Worm (Caenorhabditis elegans): Measurements from ENCODE around the gene F10E9.5.

The F10E9.5 gene

ce11 chrIII:8319100-8319499 is 11.7 kb downstream of the F10E9.5 start, which contains the start of gene F10E9.11:
TSS of gene F10E9.11 (minus strand) at chrIII:8319260.
- TF ChIP-seq ceh-9 (tag; optimal IDR thresholded peaks at IDR 0.05) = no peak
- TF ChIP-seq mdl-1 (tag; optimal IDR thresholded peaks at IDR 0.05) = no peak
- TF ChIP-seq fkh-10 (GFP tag; optimal IDR thresholded peaks at IDR 0.05) = no peak
- TF ChIP-seq nfya-1 (tag; optimal IDR thresholded peaks at IDR 0.05; ENCODE audit: insufficient read depth) = peak; percentile 86
- TF ChIP-seq R02D3.7 (tag; optimal IDR thresholded peaks at IDR 0.05) = peak; percentile 55
- TF ChIP-seq nhr-23 (tag; optimal IDR thresholded peaks at IDR 0.05) = peak; percentile 84
- peak; percentile 83 for TF ChIP-seq nhr-43 (tag; optimal IDR thresholded peaks at IDR 0.05; ENCODE audit: poor library complexity, severe bottlenecking)
- TF ChIP-seq pha-4 (tag; optimal IDR thresholded peaks at IDR 0.05) = peak; percentile 84
- TF ChIP-seq pqm-1 (tag; optimal IDR thresholded peaks at IDR 0.05) = peak; percentile 2
- TF ChIP-seq lin-15B (tag; optimal IDR thresholded peaks at IDR 0.05) = peak; percentile 84
- peak; percentile 2 for TF ChIP-seq elt-2 (tag; optimal IDR thresholded peaks at IDR 0.05)
- TF ChIP-seq fkh-2 (tag; optimal IDR thresholded peaks at IDR 0.05) = no peak
- TF ChIP-seq ceh-28 (tag; optimal IDR thresholded peaks at IDR 0.05) = peak; percentile 26
- peak; percentile 20 for TF ChIP-seq ama-1 (optimal IDR thresholded peaks at IDR 0.05)
- peak; percentile 64 for TF ChIP-seq egl-5 (tag; optimal IDR thresholded peaks at IDR 0.05)
- peak; percentile 50 for TF ChIP-seq lsy-12 (tag; optimal IDR thresholded peaks at IDR 0.05)
- no peak for TF ChIP-seq ztf-4 (tag; optimal IDR thresholded peaks at IDR 0.05)
- peak; percentile 40 for TF ChIP-seq lin-39 (tag; optimal IDR thresholded peaks at IDR 0.05)
- TF ChIP-seq nhr-25 (tag; optimal IDR thresholded peaks at IDR 0.05) = peak; percentile 76
- TF ChIP-seq snpc-4 (tag; optimal IDR thresholded peaks at IDR 0.05) = peak; percentile 76
- peak; percentile 61 for TF ChIP-seq hmg-11 (tag; optimal IDR thresholded peaks at IDR 0.05)

ce11 chrIII:8320183-8320582 is 12.8 kb downstream of the F10E9.5 start, which contains the start of gene F10E9.10:
TSS of gene F10E9.10 (minus strand) at chrIII:8320283.
- TF ChIP-seq pha-4 (tag; optimal IDR thresholded peaks at IDR 0.05) (no peak), ceh-9 (tag; optimal IDR thresholded peaks at IDR 0.05) (no peak), daf-12 (tag; optimal IDR thresholded peaks at IDR 0.05) (no peak), lsy-12 (tag; optimal IDR thresholded peaks at IDR 0.05) (no peak), skn-1 (tag; optimal IDR thresholded peaks at IDR 0.05) (no peak), unc-39 (tag; optimal IDR thresholded peaks at IDR 0.05) (no peak), ceh-28 (tag; optimal IDR thresholded peaks at IDR 0.05) (no peak), nhr-25 (tag; optimal IDR thresholded peaks at IDR 0.05) (no peak)

ce11 chrIII:8321225-8321624 is 13.8 kb downstream of the F10E9.5 start:
- TF ChIP-seq nfya-1 (tag; optimal IDR thresholded peaks at IDR 0.05; ENCODE audit: insufficient read depth) (peak; percentile 3), lsy-12 (tag; optimal IDR thresholded peaks at IDR 0.05) (no peak), nhr-28 (tag; optimal IDR thresholded peaks at IDR 0.05) (no peak)

ce11 chrIII:8322645-8323213 is 15.3 kb downstream of the F10E9.5 start, which contains the start of gene F10E9.1:
TSS of gene F10E9.1 (plus strand) at chrIII:8323163.
- TF ChIP-seq eor-1 (tag; optimal IDR thresholded peaks at IDR 0.05) (no peak), nhr-11 (tag; optimal IDR thresholded peaks at IDR 0.05) (peak; percentile 62)

- TF ChIP-seq eor-1 (tag; optimal IDR thresholded peaks at IDR 0.05) (no peak), pqm-1 (tag; optimal IDR thresholded peaks at IDR 0.05) (peak; percentile 43), elt-2 (tag; optimal IDR thresholded peaks at IDR 0.05) (peak; percentile 74), pha-4 (tag; optimal IDR thresholded peaks at IDR 0.05) (peak; percentile 5), R02D3.7 (tag; optimal IDR thresholded peaks at IDR 0.05) (no peak)
Observed at ce11 chrIII:8324412-8324811, 17.0 kb downstream of the F10E9.5 start, which contains the start of gene F10E9.12. TSS of gene F10E9.12 (plus strand) at chrIII:8324542.

- TF ChIP-seq ztf-11 (tag; optimal IDR thresholded peaks at IDR 0.05) (no peak), nhr-77 (tag; optimal IDR thresholded peaks at IDR 0.05) (no peak), ztf-4 (tag; optimal IDR thresholded peaks at IDR 0.05) (no peak), eor-1 (tag; optimal IDR thresholded peaks at IDR 0.05) (no peak), unc-62 (GFP tag; optimal IDR thresholded peaks at IDR 0.05) (no peak), mml-1 (tag; optimal IDR thresholded peaks at IDR 0.05) (no peak), elt-1 (tag; optimal IDR thresholded peaks at IDR 0.05) (no peak), lin-15B (tag; optimal IDR thresholded peaks at IDR 0.05) (no peak), elt-3 (tag; optimal IDR thresholded peaks at IDR 0.05) (no peak), egl-5 (tag; optimal IDR thresholded peaks at IDR 0.05) (no peak), snpc-4 (tag; optimal IDR thresholded peaks at IDR 0.05) (no peak), nhr-25 (tag; optimal IDR thresholded peaks at IDR 0.05) (no peak), nfya-1 (tag; optimal IDR thresholded peaks at IDR 0.05; ENCODE audit: insufficient read depth) (no peak), skn-1 (tag; optimal IDR thresholded peaks at IDR 0.05) (no peak), nhr-76 (tag; optimal IDR thresholded peaks at IDR 0.05) (no peak), nhr-12 (tag; optimal IDR thresholded peaks at IDR 0.05) (no peak), zag-1 (tag; optimal IDR thresholded peaks at IDR 0.05) (no peak), fos-1 (tag; optimal IDR thresholded peaks at IDR 0.05) (no peak), mdl-1 (tag; optimal IDR thresholded peaks at IDR 0.05) (no peak), R02D3.7 (tag; optimal IDR thresholded peaks at IDR 0.05) (no peak), jun-1 (tag; optimal IDR thresholded peaks at IDR 0.05) (peak; percentile 38), lsy-12 (tag; optimal IDR thresholded peaks at IDR 0.05) (no peak), pha-4 (tag; optimal IDR thresholded peaks at IDR 0.05) (peak; percentile 49)
Observed at ce11 chrIII:8325574-8326513, 18.5 kb downstream of the F10E9.5 start, which contains the start of gene ZC262.13. TSS of gene ZC262.13 (plus strand) at chrIII:8326214.
